Worm (Caenorhabditis elegans) whole organism, L1 larva: ENCODE data around the gene C09B9.7.

Experiments
- Y116A8C.19 ChIP-seq: sonication (generic microtip); optimal IDR thresholded peaks from 2 replicates; lab custom pipeline; 2016; ENCODE audit warnings: missing compliant biosample characterization, missing genetic modification characterization, borderline replicate concordance
- alr-1 ChIP-seq: fragments of 200-800 bp; sonication (Bioruptor generic); optimal IDR thresholded peaks from 2 replicates; lab custom pipeline; 2018; ENCODE audit warnings: borderline replicate concordance, mild to moderate bottlenecking, missing genetic modification characterization, missing compliant biosample characterization
- aly-2 ChIP-seq: fragments of 150-350 bp; optimal IDR thresholded peaks from 2 replicates; lab custom pipeline; 2014; ENCODE audit warnings: missing biosample characterization, missing genetic modification characterization
- blmp-1 ChIP-seq: fragments of 150-350 bp; optimal IDR thresholded peaks from 2 replicates; lab custom pipeline; 2014; ENCODE audit warnings: missing biosample characterization, missing genetic modification characterization
- ceh-88 ChIP-seq: fragments of 200-800 bp; sonication (Bioruptor generic); IDR thresholded peaks from 2 replicates; pipeline ENCODE4 v1.3.6; 2022; ENCODE audit warnings: missing genetic modification characterization, missing compliant biosample characterization
- ceh-90 ChIP-seq: sonication (generic microtip); optimal IDR thresholded peaks from 2 replicates; lab custom pipeline; 2016; ENCODE audit warnings: missing genetic modification characterization, missing compliant biosample characterization
- ces-1 ChIP-seq: fragments of 150-350 bp; optimal IDR thresholded peaks from 2 replicates; lab custom pipeline; 2014; ENCODE audit warnings: missing biosample characterization, missing genetic modification reagents, missing genetic modification characterization
- efl-1 ChIP-seq, 4 experiments: fragments of 150-350 bp; optimal IDR thresholded peaks in 3 of 4; peaks in 1 of 4; 1 replicate in 1 of 4; 2 replicates in 3 of 4; lab custom pipeline; 2014; ENCODE audit warnings: missing biosample characterization in 2 of 4, missing genetic modification characterization in 2 of 4, missing genetic modification reagents in 2 of 4
- elt-3 ChIP-seq, 6 experiments: fragments of 150-350 bp in 1 of 6; sonication (generic microtip); optimal IDR thresholded peaks; 2 replicates each; lab custom pipeline; 2017 to 2018; ENCODE audit warnings: missing biosample characterization in 6 of 6, missing genetic modification characterization in 6 of 6, inconsistent platforms in 1 of 6
- ets-5 ChIP-seq: fragments of 200-800 bp; sonication (Bioruptor generic); IDR thresholded peaks from 2 replicates; pipeline ENCODE4 v1.3.6; 2022; ENCODE audit warnings: missing genetic modification characterization, missing compliant biosample characterization
- fkh-10 ChIP-seq: sonication (generic microtip); optimal IDR thresholded peaks from 2 replicates; lab custom pipeline; 2017; ENCODE audit warnings: missing biosample characterization, missing genetic modification reagents, missing genetic modification characterization
- fos-1 ChIP-seq: fragments of 150-350 bp; optimal IDR thresholded peaks from 2 replicates; lab custom pipeline; 2014; ENCODE audit warnings: missing biosample characterization, missing genetic modification characterization
- hlh-4 ChIP-seq: sonication (generic microtip); optimal IDR thresholded peaks from 2 replicates; lab custom pipeline; 2016; ENCODE audit warnings: mild to moderate bottlenecking, missing genetic modification characterization, missing compliant biosample characterization
- hpl-2 ChIP-seq: fragments of 150-350 bp; optimal IDR thresholded peaks from 2 replicates; lab custom pipeline; 2014; ENCODE audit warnings: missing biosample characterization, missing genetic modification reagents, missing genetic modification characterization
- lin-13 ChIP-seq: fragments of 150-350 bp; optimal IDR thresholded peaks from 2 replicates; lab custom pipeline; 2014; ENCODE audit warnings: missing biosample characterization, missing genetic modification reagents, missing genetic modification characterization
- lin-14 ChIP-seq: fragments of 200-800 bp; sonication (Bioruptor generic); optimal IDR thresholded peaks from 2 replicates; lab custom pipeline; 2018; ENCODE audit warnings: mild to moderate bottlenecking, missing genetic modification characterization, moderate library complexity, missing compliant biosample characterization
- lin-15B ChIP-seq: fragments of 150-350 bp; sonication (generic microtip); optimal IDR thresholded peaks from 3 replicates; lab custom pipeline; 2014; ENCODE audit warnings: missing biosample characterization, missing genetic modification characterization
- lin-35 ChIP-seq, 2 experiments: fragments of 150-350 bp; optimal IDR thresholded peaks; 2 replicates each; lab custom pipeline; 2014; ENCODE audit warnings: missing biosample characterization in 2 of 2, missing genetic modification characterization in 2 of 2, missing genetic modification reagents in 2 of 2
- lir-3 ChIP-seq: sonication (generic microtip); optimal IDR thresholded peaks from 2 replicates; lab custom pipeline; 2016; ENCODE audit warnings: mild to moderate bottlenecking, missing genetic modification characterization, moderate library complexity, missing compliant biosample characterization; ENCODE audit not compliant: poor library complexity
- lsy-2 ChIP-seq, 2 experiments: fragments of 150-350 bp; optimal IDR thresholded peaks; 2 replicates each; lab custom pipeline; 2014; ENCODE audit warnings: missing biosample characterization in 2 of 2, missing genetic modification characterization in 2 of 2
- mdl-1 ChIP-seq, 2 experiments: fragments of 150-350 bp; optimal IDR thresholded peaks; 2 replicates each; lab custom pipeline; 2014 to 2017; ENCODE audit warnings: missing biosample characterization in 2 of 2, missing genetic modification characterization in 2 of 2, inconsistent platforms in 1 of 2
- mef-2 ChIP-seq: fragments of 150-350 bp; optimal IDR thresholded peaks from 2 replicates; lab custom pipeline; 2014; ENCODE audit warnings: missing biosample characterization, missing genetic modification characterization
- mep-1 ChIP-seq: fragments of 150-350 bp; optimal IDR thresholded peaks from 2 replicates; lab custom pipeline; 2014; ENCODE audit warnings: missing biosample characterization, missing genetic modification characterization
- nhr-12 ChIP-seq: sonication (generic microtip); optimal IDR thresholded peaks from 2 replicates; lab custom pipeline; 2017; ENCODE audit warnings: missing biosample characterization, missing genetic modification characterization
- nhr-20 ChIP-seq: sonication (generic microtip); optimal IDR thresholded peaks from 2 replicates; lab custom pipeline; 2016; ENCODE audit warnings: mild to moderate bottlenecking, missing genetic modification characterization, missing compliant biosample characterization
- nhr-28 ChIP-seq: fragments of 150-350 bp; optimal IDR thresholded peaks from 2 replicates; lab custom pipeline; 2014; ENCODE audit warnings: missing biosample characterization, missing genetic modification characterization
- nhr-71 ChIP-seq: sonication (generic microtip); optimal IDR thresholded peaks from 2 replicates; lab custom pipeline; 2016; ENCODE audit warnings: mild to moderate bottlenecking, missing genetic modification characterization, moderate library complexity, missing compliant biosample characterization
- nhr-77 ChIP-seq: fragments of 150-350 bp; optimal IDR thresholded peaks from 2 replicates; lab custom pipeline; 2014; ENCODE audit warnings: missing biosample characterization, missing genetic modification characterization
- nhr-84 ChIP-seq: sonication (generic microtip); optimal IDR thresholded peaks from 2 replicates; lab custom pipeline; 2017; ENCODE audit warnings: missing biosample characterization, missing genetic modification characterization
- nhr-90 ChIP-seq: sonication (generic microtip); optimal IDR thresholded peaks from 2 replicates; lab custom pipeline; 2016; ENCODE audit warnings: mild to moderate bottlenecking, missing genetic modification characterization, missing compliant biosample characterization; ENCODE audit not compliant: poor library complexity
- pax-3 ChIP-seq: fragments of 200-800 bp; sonication (Bioruptor generic); optimal IDR thresholded peaks from 2 replicates; lab custom pipeline; 2018; ENCODE audit warnings: mild to moderate bottlenecking, missing genetic modification characterization, moderate library complexity, missing compliant biosample characterization
- pqm-1 ChIP-seq: sonication (generic microtip); optimal IDR thresholded peaks from 3 replicates; lab custom pipeline; 2017; ENCODE audit warnings: missing biosample characterization, missing genetic modification characterization
- rnt-1 ChIP-seq: sonication (generic microtip); optimal IDR thresholded peaks from 2 replicates; lab custom pipeline; 2016; ENCODE audit warnings: mild to moderate bottlenecking, missing genetic modification characterization, moderate library complexity, missing compliant biosample characterization
- snpc-4 ChIP-seq: fragments of 150-350 bp; optimal IDR thresholded peaks from 2 replicates; lab custom pipeline; 2014; ENCODE audit warnings: missing biosample characterization, missing genetic modification characterization
- snu-23 ChIP-seq: sonication (generic microtip); optimal IDR thresholded peaks from 2 replicates; lab custom pipeline; 2016; ENCODE audit warnings: missing genetic modification characterization, missing compliant biosample characterization
- tbx-2 ChIP-seq: sonication (generic microtip); optimal IDR thresholded peaks from 2 replicates; lab custom pipeline; 2016; ENCODE audit warnings: missing genetic modification characterization, missing compliant biosample characterization
- unc-86 ChIP-seq: sonication (generic microtip); optimal IDR thresholded peaks from 2 replicates; lab custom pipeline; 2016; ENCODE audit warnings: missing genetic modification characterization, missing compliant biosample characterization
- unc-98 ChIP-seq: fragments of 200-800 bp; sonication (Bioruptor generic); IDR thresholded peaks from 2 replicates; pipeline ENCODE4 v1.3.6; 2022; ENCODE audit warnings: missing genetic modification characterization, missing compliant biosample characterization
- xbp-1 ChIP-seq: sonication (generic microtip); optimal IDR thresholded peaks from 2 replicates; lab custom pipeline; 2016; ENCODE audit warnings: missing genetic modification characterization, missing compliant biosample characterization
- zag-1 ChIP-seq: fragments of 150-350 bp; optimal IDR thresholded peaks from 2 replicates; lab custom pipeline; 2014; ENCODE audit warnings: missing biosample characterization, missing genetic modification characterization
- ztf-11 ChIP-seq, 2 experiments: sonication (generic microtip); optimal IDR thresholded peaks; 2 replicates each; lab custom pipeline; 2016 to 2017; ENCODE audit warnings: missing genetic modification characterization in 2 of 2, missing biosample characterization in 1 of 2, missing compliant biosample characterization in 1 of 2

The C09B9.7 gene

ce11 chrIV:5088814-5089322 lies 28.0 kb upstream of the C09B9.7 start, which contains the start of gene ivd-1:
ivd-1 (minus strand) TSS chrIV:5088864.
- TF ChIP-seq hpl-2 = no peak
- peak in 1 of 2 experiments; percentile 39 for TF ChIP-seq lin-35 (GFP tag; optimal IDR thresholded peaks at IDR 0.05; lab: Kevin White, UChicago)
- TF ChIP-seq blmp-1 (tag; lab: Kevin White, UChicago) = peak; percentile 86
- TF ChIP-seq nhr-84 = no peak
- peak; percentile 18 for TF ChIP-seq mep-1 (tag; lab: Kevin White, UChicago)
- TF ChIP-seq rnt-1 (tag; lab: Kevin White, UChicago) = peak; percentile 24
- TF ChIP-seq lir-3 (tag; lab: Kevin White, UChicago) = peak; percentile 28
- peak; percentile 72 for TF ChIP-seq nhr-20 (tag; lab: Kevin White, UChicago)
- TF ChIP-seq lin-13 (GFP tag; lab: Kevin White, UChicago) = no peak
- peak in 1 of 2 experiments; percentile 46 for TF ChIP-seq lsy-2 (tag; optimal IDR thresholded peaks at IDR 0.05; lab: Kevin White, UChicago)
- TF ChIP-seq fkh-10 (GFP tag; lab: Kevin White, UChicago) = no peak
- peak; percentile 49 for TF ChIP-seq nhr-71 (tag; lab: Kevin White, UChicago)
- peak; percentile 31 for TF ChIP-seq snu-23
- peak; percentile 51 for TF ChIP-seq lin-14 (GFP tag; lab: Kevin White, UChicago)
- no peak for TF ChIP-seq unc-98 (GFP tag; lab: Robert Waterston, UW)
- TF ChIP-seq nhr-90 (tag; lab: Kevin White, UChicago) = no peak
- TF ChIP-seq unc-86 (tag; lab: Kevin White, UChicago) = no peak
- TF ChIP-seq mdl-1 (tag; optimal IDR thresholded peaks at IDR 0.05; lab: Kevin White, UChicago) = peak in 1 of 2 experiments; percentile 81
- TF ChIP-seq efl-1 (optimal IDR thresholded peaks at IDR 0.05; lab: Kevin White, UChicago) = no peak
- peak in 1 of 2 experiments; percentile 85 for TF ChIP-seq efl-1 (GFP tag; optimal IDR thresholded peaks at IDR 0.05 in 1 of 2; lab: Kevin White, UChicago)
- TF ChIP-seq pqm-1 (tag; lab: Kevin White, UChicago) = no peak
- no peak for TF ChIP-seq fos-1 (tag; lab: Kevin White, UChicago)

ce11 chrIV:5086961-5087326 lies 26.1 kb upstream of the C09B9.7 start:
- TF ChIP-seq ets-5 (GFP tag; lab: Robert Waterston, UW) = no peak
- no peak for TF ChIP-seq ces-1 (GFP tag; lab: Kevin White, UChicago)
- no peak for TF ChIP-seq mef-2 (tag; lab: Kevin White, UChicago)
- no peak for TF ChIP-seq tbx-2
- no peak for TF ChIP-seq ceh-88 (GFP tag; lab: Robert Waterston, UW)
- TF ChIP-seq snpc-4 (tag; lab: Kevin White, UChicago) = no peak
- TF ChIP-seq nhr-77 = no peak
- TF ChIP-seq nhr-71 (tag; lab: Kevin White, UChicago) = no peak

- TF ChIP-seq zag-1 (no peak), snpc-4 (tag; lab: Kevin White, UChicago) (no peak), ztf-11 (tag; optimal IDR thresholded peaks at IDR 0.05; lab: Kevin White, UChicago) (no peak), ces-1 (GFP tag; lab: Kevin White, UChicago) (no peak), lin-15B (tag; lab: Kevin White, UChicago) (no peak), elt-3 (tag; optimal IDR thresholded peaks at IDR 0.05; lab: Kevin White, UChicago) (no peak), pax-3 (no peak), alr-1 (tag; lab: Kevin White, UChicago) (no peak), efl-1 (optimal IDR thresholded peaks at IDR 0.05; lab: Kevin White, UChicago) (no peak), efl-1 (GFP tag; optimal IDR thresholded peaks at IDR 0.05 in 1 of 2; lab: Kevin White, UChicago) (peak in 1 of 2 experiments; percentile 80), ceh-90 (tag; lab: Kevin White, UChicago) (no peak), nhr-12 (tag; lab: Kevin White, UChicago) (no peak), aly-2 (peak; percentile 43), hlh-4 (no peak), Y116A8C.19 (no peak), snu-23 (no peak), nhr-28 (tag; lab: Kevin White, UChicago) (no peak), xbp-1 (tag; lab: Kevin White, UChicago) (no peak)
- TF ChIP-seq, all 84 proteins: peak for 2
Observed at ce11 chrIV:5086243-5086960, 25.5 kb upstream of the C09B9.7 start.
